Fruit fly (Drosophila melanogaster) whole organism, embryonic: ENCODE results near the gene CG42271.

Experiments
- B-H2 ChIP-seq: fragments of 200-800 bp; sonication (Bioruptor generic); optimal IDR thresholded peaks from 2 replicates; lab custom pipeline; 2018; ENCODE audit warnings: missing biosample characterization, mild to moderate bottlenecking, missing genetic modification characterization
- CG10321 ChIP-seq: fragments of 200-800 bp; sonication (Bioruptor generic); IDR thresholded peaks from 2 replicates; pipeline ENCODE4 v1.3.6; 2022; ENCODE audit warnings: missing biosample characterization, missing genetic modification characterization
- CG11247 ChIP-seq: fragments of 200-800 bp; sonication (Bioruptor generic); IDR thresholded peaks from 2 replicates; pipeline ENCODE4 v1.3.6; 2022; ENCODE audit warnings: missing biosample characterization, missing genetic modification characterization
- CG1233 ChIP-seq: fragments of 200-800 bp; sonication (Bioruptor generic); optimal IDR thresholded peaks from 4 replicates; lab custom pipeline; 2018; ENCODE audit warnings: missing biosample characterization, mild to moderate bottlenecking, missing genetic modification characterization
- CG12391 ChIP-seq: fragments of 200-800 bp; sonication (Bioruptor generic); optimal IDR thresholded peaks from 3 replicates; lab custom pipeline; 2018; ENCODE audit warnings: missing biosample characterization, mild to moderate bottlenecking, missing genetic modification characterization, moderate library complexity
- CG12744 ChIP-seq: fragments of 200-800 bp; sonication (Bioruptor generic); optimal IDR thresholded peaks from 2 replicates; lab custom pipeline; 2016; ENCODE audit warnings: missing biosample characterization, missing genetic modification characterization
- CG15269 ChIP-seq: fragments of 200-800 bp; sonication (Bioruptor generic); optimal IDR thresholded peaks from 2 replicates; lab custom pipeline; 2018; ENCODE audit warnings: missing biosample characterization, mild to moderate bottlenecking, missing genetic modification characterization, moderate library complexity
- CG1603 ChIP-seq: fragments of 200-800 bp; sonication (Bioruptor generic); optimal IDR thresholded peaks from 2 replicates; lab custom pipeline; 2019; ENCODE audit warnings: missing biosample characterization, mild to moderate bottlenecking, missing genetic modification characterization, moderate library complexity
- CG17385 ChIP-seq: fragments of 200-800 bp; sonication (Bioruptor generic); optimal IDR thresholded peaks from 3 replicates; lab custom pipeline; 2018; ENCODE audit warnings: missing biosample characterization, mild to moderate bottlenecking, missing genetic modification characterization
- CG2678 ChIP-seq: fragments of 200-800 bp; sonication (Bioruptor generic); optimal IDR thresholded peaks from 3 replicates; lab custom pipeline; 2019; ENCODE audit warnings: missing biosample characterization, mild to moderate bottlenecking, missing genetic modification characterization, moderate library complexity
- CG30431 ChIP-seq: fragments of 200-800 bp; sonication (Bioruptor generic); optimal IDR thresholded peaks from 2 replicates; lab custom pipeline; 2017; ENCODE audit warnings: missing biosample characterization, missing genetic modification characterization
- CG32532 ChIP-seq: fragments of 200-800 bp; sonication (Bioruptor generic); IDR thresholded peaks from 2 replicates; pipeline ENCODE4 v1.3.6; 2022; ENCODE audit warnings: missing biosample characterization, missing genetic modification characterization
- CG34224 ChIP-seq: fragments of 200-800 bp; sonication (Bioruptor generic); IDR thresholded peaks from 3 replicates; pipeline ENCODE4 v1.3.6; 2022; ENCODE audit warnings: missing biosample characterization, missing genetic modification characterization; ENCODE audit not compliant: partially characterized antibody
- CG34376 ChIP-seq: fragments of 200-800 bp; sonication (Bioruptor generic); optimal IDR thresholded peaks from 2 replicates; lab custom pipeline; 2018; ENCODE audit warnings: missing biosample characterization, mild to moderate bottlenecking, missing genetic modification characterization
- CG4328 ChIP-seq: fragments of 200-800 bp; sonication (Bioruptor generic); optimal IDR thresholded peaks from 3 replicates; lab custom pipeline; 2017; ENCODE audit warnings: missing biosample characterization, missing genetic modification reagents, missing genetic modification characterization
- CG4730 ChIP-seq: fragments of 200-800 bp; sonication (Bioruptor generic); IDR thresholded peaks from 2 replicates; pipeline ENCODE4 v1.3.6; 2022; ENCODE audit warnings: missing biosample characterization, missing genetic modification characterization
- CG5180 ChIP-seq: fragments of 200-800 bp; sonication (Bioruptor generic); optimal IDR thresholded peaks from 3 replicates; lab custom pipeline; 2017; ENCODE audit warnings: missing biosample characterization, missing genetic modification characterization, mild to moderate bottlenecking, moderate library complexity, missing genetic modification reagents
- CG5953 ChIP-seq: fragments of 200-800 bp; sonication (Bioruptor generic); IDR thresholded peaks from 2 replicates; pipeline ENCODE4 v1.3.6; 2022; ENCODE audit warnings: missing biosample characterization, missing genetic modification characterization
- CG6254 ChIP-seq: fragments of 200-800 bp; sonication (Bioruptor generic); optimal IDR thresholded peaks from 3 replicates; lab custom pipeline; 2017; ENCODE audit warnings: mild to moderate bottlenecking, missing biosample characterization, missing genetic modification reagents, missing genetic modification characterization
- CG6272 ChIP-seq: fragments of 200-800 bp; sonication (Bioruptor generic); IDR thresholded peaks from 2 replicates; pipeline ENCODE4 v1.3.6; 2022; ENCODE audit warnings: missing biosample characterization, missing genetic modification characterization
- CG6791 ChIP-seq: fragments of 200-800 bp; sonication (Bioruptor generic); IDR thresholded peaks from 3 replicates; pipeline ENCODE4 v1.3.6; 2022; ENCODE audit warnings: missing biosample characterization, missing genetic modification characterization; ENCODE audit not compliant: partially characterized antibody
- CG6813 ChIP-seq: fragments of 200-800 bp; sonication (Bioruptor generic); optimal IDR thresholded peaks from 2 replicates; lab custom pipeline; 2017; ENCODE audit warnings: missing biosample characterization, missing genetic modification characterization, mild to moderate bottlenecking, moderate library complexity, missing genetic modification reagents
- CG8290 ChIP-seq, 3 experiments: fragments of 200-800 bp; sonication (Bioruptor generic); optimal IDR thresholded peaks; 2 replicates each; lab custom pipeline; 2016 to 2019; ENCODE audit warnings: missing biosample characterization in 3 of 3, missing genetic modification characterization in 3 of 3, mild to moderate bottlenecking in 2 of 3, moderate library complexity in 1 of 3
- CG8944 ChIP-seq: fragments of 200-800 bp; sonication (Bioruptor generic); optimal IDR thresholded peaks from 3 replicates; lab custom pipeline; 2016; ENCODE audit warnings: missing biosample characterization, missing genetic modification characterization
- CrebB ChIP-seq: fragments of 200-800 bp; sonication (Bioruptor generic); optimal IDR thresholded peaks from 3 replicates; lab custom pipeline; 2018; ENCODE audit warnings: missing biosample characterization, mild to moderate bottlenecking, missing genetic modification characterization
- Dbx ChIP-seq: fragments of 200-800 bp; sonication (Bioruptor generic); IDR thresholded peaks from 3 replicates; pipeline ENCODE4 v1.3.6; 2022; ENCODE audit warnings: missing biosample characterization, missing genetic modification characterization
- Fer1 ChIP-seq: fragments of 200-800 bp; sonication (Bioruptor generic); optimal IDR thresholded peaks from 2 replicates; lab custom pipeline; 2017; ENCODE audit warnings: missing biosample characterization, mild to moderate bottlenecking, missing genetic modification characterization
- HmgD ChIP-seq: fragments of 200-800 bp; sonication (Bioruptor generic); optimal IDR thresholded peaks from 3 replicates; lab custom pipeline; 2016; ENCODE audit warnings: missing biosample characterization, missing genetic modification characterization
- Jarid2 ChIP-seq: fragments of 200-800 bp; sonication (Bioruptor generic); optimal IDR thresholded peaks from 3 replicates; lab custom pipeline; 2017; ENCODE audit warnings: mild to moderate bottlenecking, missing biosample characterization, missing genetic modification reagents, missing genetic modification characterization
- Meics ChIP-seq: fragments of 200-800 bp; sonication (Bioruptor generic); optimal IDR thresholded peaks from 2 replicates; lab custom pipeline; 2017; ENCODE audit warnings: missing biosample characterization, mild to moderate bottlenecking, missing genetic modification characterization
- Trl ChIP-seq, 3 experiments: fragments of >200 bp in 2 of 3; fragments of 200-800 bp in 1 of 3; sonication (Bioruptor generic) in 1 of 3; optimal IDR thresholded peaks; 2 replicates in 1 of 3; 3 replicates in 2 of 3; lab custom pipeline; 2016 to 2017; ENCODE audit warnings: missing biosample characterization in 1 of 3, missing genetic modification characterization in 1 of 3
- Xbp1 ChIP-seq: fragments of 200-800 bp; sonication (Bioruptor generic); optimal IDR thresholded peaks from 3 replicates; lab custom pipeline; 2016; ENCODE audit warnings: missing biosample characterization, mild to moderate bottlenecking, missing genetic modification characterization
- YL-1 ChIP-seq: fragments of 200-800 bp; sonication (Bioruptor generic); optimal IDR thresholded peaks from 3 replicates; lab custom pipeline; 2017; ENCODE audit warnings: missing biosample characterization, mild to moderate bottlenecking, missing genetic modification characterization
- ab ChIP-seq: fragments of 200-800 bp; sonication (Bioruptor generic); optimal IDR thresholded peaks from 2 replicates; lab custom pipeline; 2016; ENCODE audit warnings: missing biosample characterization, missing genetic modification characterization
- cg ChIP-seq: fragments of 200-800 bp; sonication (Bioruptor generic); optimal IDR thresholded peaks from 3 replicates; lab custom pipeline; 2019; ENCODE audit warnings: missing biosample characterization, mild to moderate bottlenecking, missing genetic modification characterization, moderate library complexity
- crol ChIP-seq: fragments of 200-800 bp; sonication (Bioruptor generic); IDR thresholded peaks from 2 replicates; pipeline ENCODE4 v1.3.6; 2022; ENCODE audit warnings: missing biosample characterization, missing genetic modification characterization
- fu2 ChIP-seq: fragments of 200-800 bp; sonication (Bioruptor generic); optimal IDR thresholded peaks from 2 replicates; lab custom pipeline; 2016; ENCODE audit warnings: missing biosample characterization, missing genetic modification characterization
- ham ChIP-seq: fragments of 200-800 bp; sonication (Bioruptor generic); IDR thresholded peaks from 2 replicates; pipeline ENCODE4 v1.3.6; 2022; ENCODE audit warnings: missing biosample characterization, missing genetic modification characterization
- knrl ChIP-seq: fragments of 200-800 bp; sonication (Bioruptor generic); IDR thresholded peaks from 3 replicates; pipeline ENCODE4 v1.3.6; 2022; ENCODE audit warnings: missing biosample characterization, missing genetic modification characterization; ENCODE audit not compliant: partially characterized antibody
- nom ChIP-seq: fragments of 200-800 bp; sonication (Bioruptor generic); optimal IDR thresholded peaks from 2 replicates; lab custom pipeline; 2017; ENCODE audit warnings: missing biosample characterization, missing genetic modification characterization, mild to moderate bottlenecking, moderate library complexity, missing genetic modification reagents
- sd ChIP-seq: fragments of 200-800 bp; sonication (Bioruptor generic); optimal IDR thresholded peaks from 3 replicates; lab custom pipeline; 2018; ENCODE audit warnings: missing biosample characterization, mild to moderate bottlenecking, missing genetic modification characterization, moderate library complexity
- shn ChIP-seq: fragments of 200-800 bp; sonication (Bioruptor generic); optimal IDR thresholded peaks from 3 replicates; lab custom pipeline; 2016; ENCODE audit warnings: missing biosample characterization, missing genetic modification characterization
- stwl ChIP-seq: fragments of 200-800 bp; sonication (Bioruptor generic); optimal IDR thresholded peaks from 3 replicates; lab custom pipeline; 2018; ENCODE audit warnings: missing biosample characterization, mild to moderate bottlenecking, missing genetic modification characterization, moderate library complexity
- tna ChIP-seq: fragments of 200-800 bp; sonication (Bioruptor generic); IDR thresholded peaks from 2 replicates; pipeline ENCODE4 v1.3.6; 2022; ENCODE audit warnings: missing biosample characterization, missing genetic modification characterization; ENCODE audit not compliant: partially characterized antibody
- vnd ChIP-seq: fragments of 200-800 bp; sonication (Bioruptor generic); IDR thresholded peaks from 3 replicates; pipeline ENCODE4 v1.3.6; 2022; ENCODE audit warnings: missing biosample characterization, missing genetic modification characterization; ENCODE audit not compliant: partially characterized antibody
- yki ChIP-seq: fragments of >200 bp; optimal IDR thresholded peaks from 3 replicates; lab custom pipeline; 2018
- zen ChIP-seq: fragments of 200-800 bp; sonication (Bioruptor generic); optimal IDR thresholded peaks from 3 replicates; lab custom pipeline; 2018; ENCODE audit warnings: missing biosample characterization, mild to moderate bottlenecking, missing genetic modification characterization, moderate library complexity

The CG42271 gene

dm6 chrX:14213509-14214154 is 20.2 kb downstream of the CG42271 start (continued):
- TF ChIP-seq Jarid2 (GFP tag; lab: Kevin White, UChicago) = no peak
- no peak for TF ChIP-seq CG6813
- peak; percentile 14 for TF ChIP-seq CG15269 (tag; lab: Kevin White, UChicago)
- peak; percentile 55 for TF ChIP-seq stwl (tag; lab: Kevin White, UChicago)
- no peak for TF ChIP-seq CrebB (tag; lab: Kevin White, UChicago)
- 0 out of 3 replicates have a peak, but pooled peaks have one; percentile 14 for TF ChIP-seq Dbx
- TF ChIP-seq shn = peak; percentile 24
- TF ChIP-seq CG8944 (GFP tag; lab: Kevin White, UChicago) = no peak
- TF ChIP-seq CG4328 (GFP tag; lab: Kevin White, UChicago) = no peak
- peak; percentile 1 for TF ChIP-seq CG1603 (tag; lab: Kevin White, UChicago)
- no peak for TF ChIP-seq knrl (GFP tag; lab: Robert Waterston, UW)
- peak; percentile 47 for TF ChIP-seq Xbp1 (GFP tag; lab: Kevin White, UChicago)
- TF ChIP-seq tna (GFP tag; lab: Robert Waterston, UW) = no peak
- TF ChIP-seq CG34376 (GFP tag; lab: Kevin White, UChicago) = no peak
- TF ChIP-seq Fer1 = peak; percentile 34
- TF ChIP-seq CG30431 (GFP tag; lab: Kevin White, UChicago) = no peak
- TF ChIP-seq zen (tag; lab: Kevin White, UChicago) = no peak
- no peak for TF ChIP-seq YL-1

- TF ChIP-seq CG6254 (GFP tag; lab: Kevin White, UChicago) (no peak), sd (tag; lab: Kevin White, UChicago) (peak; percentile 96), CG34224 (GFP tag; lab: Robert Waterston, UW) (peak; percentile 41; the same call in 1 of the 3 replicates), CG17385 (GFP tag; lab: Kevin White, UChicago) (no peak), ab (GFP tag; lab: Kevin White, UChicago) (no peak), Meics (GFP tag; lab: Kevin White, UChicago) (peak; percentile 40), CG4730 (no peak), CG6791 (GFP tag; lab: Robert Waterston, UW) (no peak), Trl (optimal IDR thresholded peaks at IDR 0.05; lab: Kevin White, UChicago) (peak; percentile 85 to 94), Trl (GFP tag; optimal IDR thresholded peaks at IDR 0.05; lab: Kevin White, UChicago) (no peak), HmgD (GFP tag; lab: Kevin White, UChicago) (no peak), yki (lab: Kevin White, UChicago) (peak; percentile 83), B-H2 (GFP tag; lab: Kevin White, UChicago) (no peak), CG8944 (GFP tag; lab: Kevin White, UChicago) (no peak), CG2678 (no peak), vnd (GFP tag; lab: Robert Waterston, UW) (no peak), cg (GFP tag; lab: Kevin White, UChicago) (peak; percentile 4), CG5180 (GFP tag; lab: Kevin White, UChicago) (peak; percentile 92), crol (peak; percentile 86), CG32532 (GFP tag; lab: Robert Waterston, UW) (peak; percentile 11; the same call in 1 of the 2 replicates), CG10321 (GFP tag; lab: Robert Waterston, UW) (no peak), CG5953 (GFP tag; lab: Robert Waterston, UW) (no peak), CG8290 (GFP tag; optimal IDR thresholded peaks at IDR 0.05; lab: Kevin White, UChicago) (no peak), CG8290 (tag; optimal IDR thresholded peaks at IDR 0.05; lab: Kevin White, UChicago) (peak in 1 of 2 experiments; percentile 13), nom (GFP tag; lab: Kevin White, UChicago) (peak; percentile 69), ham (GFP tag; lab: Robert Waterston, UW) (no peak), CG12744 (GFP tag; lab: Kevin White, UChicago) (no peak), CG1233 (no peak), CG11247 (GFP tag; lab: Robert Waterston, UW) (no peak), CG12391 (tag; lab: Kevin White, UChicago) (no peak), fu2 (GFP tag; lab: Kevin White, UChicago) (no peak), CG6272 (no peak)
These were observed 21.6 kb downstream of the CG42271 start for dm6 chrX:14212147-14212792.
